Fruit fly (Drosophila melanogaster): Measurements from ENCODE around the gene Jon65Ai.

Jon65Ai gene

DNA sequence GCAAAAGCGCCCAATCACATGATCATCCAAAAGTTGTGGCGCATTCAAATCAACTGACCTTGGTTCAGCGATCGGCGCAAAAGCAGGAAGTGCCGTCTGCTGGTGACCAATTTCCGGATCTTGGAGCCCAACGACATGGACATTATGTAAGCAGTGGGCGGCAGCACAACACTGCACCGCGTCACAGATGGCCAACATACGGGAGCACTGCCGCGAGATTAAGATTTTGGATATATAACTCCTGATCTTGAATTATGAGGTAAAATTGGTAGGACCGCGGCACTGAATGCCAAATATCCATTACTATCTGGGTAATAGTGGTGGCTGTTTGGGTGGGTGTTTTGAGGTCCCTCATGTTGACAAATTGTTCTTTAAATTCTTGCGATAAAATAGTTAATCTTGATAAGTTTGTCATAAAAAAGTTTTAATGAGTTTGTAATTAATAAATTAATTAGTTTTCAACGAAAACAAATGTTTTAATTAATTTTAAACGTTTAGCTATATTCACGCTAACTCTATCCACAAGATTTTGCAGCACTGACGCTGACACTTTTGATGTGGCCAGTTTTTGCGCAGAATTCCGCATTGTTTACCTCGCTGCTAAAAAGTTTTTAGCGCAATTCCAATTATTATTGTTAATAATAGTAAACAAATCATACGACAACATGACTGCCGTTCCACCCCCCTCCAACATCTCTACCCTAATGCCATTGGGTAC is 20.9 kb upstream of the Jon65Ai start, which contains the start of the genes CG13295 and CG6610 (continued):
- TF ChIP-seq tll (GFP tag; optimal IDR thresholded peaks at IDR 0.05) (peak in 1 of 2 experiments; percentile 52), CG13296 (GFP tag; optimal IDR thresholded peaks at IDR 0.05) (peak; percentile 56), twi (tag; optimal IDR thresholded peaks at IDR 0.05) (peak; percentile 64), pita (GFP tag; optimal IDR thresholded peaks at IDR 0.05) (no peak), ase (GFP tag; IDR thresholded peaks at IDR 0.05) (no peak), gsb-n (tag; optimal IDR thresholded peaks at IDR 0.05) (peak; percentile 11), fd102C (GFP tag; optimal IDR thresholded peaks at IDR 0.05) (no peak), nom (GFP tag; optimal IDR thresholded peaks at IDR 0.05) (peak; percentile 2), ERR (GFP tag; optimal IDR thresholded peaks at IDR 0.05) (no peak), inv (GFP tag; IDR thresholded peaks at IDR 0.05; ENCODE audit: partially characterized antibody) (no peak), Scr (GFP tag; IDR thresholded peaks at IDR 0.05; ENCODE audit: partially characterized antibody) (no peak; the same call in 1 of the 2 replicates), prd (optimal IDR thresholded peaks at IDR 0.05) (no peak), prd (GFP tag; IDR thresholded peaks at IDR 0.05) (peak; percentile 75), Camta (GFP tag; optimal IDR thresholded peaks at IDR 0.05) (peak; percentile 30), pan (optimal IDR thresholded peaks at IDR 0.05) (no peak), pan (GFP tag; optimal IDR thresholded peaks at IDR 0.05 in 1 of 2, IDR thresholded peaks at IDR 0.05 in 1 of 2) (no peak), Ssrp (tag; optimal IDR thresholded peaks at IDR 0.05) (peak; percentile 38), Dip3 (GFP tag; optimal IDR thresholded peaks at IDR 0.05) (peak; percentile 45), CG7745 (tag; optimal IDR thresholded peaks at IDR 0.05) (no peak), CG13624 (GFP tag; optimal IDR thresholded peaks at IDR 0.05) (peak; percentile 35), CG4730 (GFP tag; IDR thresholded peaks at IDR 0.05) (0 out of 2 replicates have a peak, but pooled peaks have one; percentile 28), CG8478 (optimal IDR thresholded peaks at IDR 0.05) (no peak), btn (GFP tag; optimal IDR thresholded peaks at IDR 0.05) (no peak), CG16863 (GFP tag; optimal IDR thresholded peaks at IDR 0.05) (no peak), kni (GFP tag; optimal IDR thresholded peaks at IDR 0.05) (no peak), CG10267 (tag; optimal IDR thresholded peaks at IDR 0.05) (peak; percentile 61), Trl (optimal IDR thresholded peaks at IDR 0.05) (no peak), Trl (GFP tag; optimal IDR thresholded peaks at IDR 0.05) (peak; percentile 30), MBD-R2 (GFP tag; IDR thresholded peaks at IDR 0.05) (peak; percentile 68), CG12236 (GFP tag; optimal IDR thresholded peaks at IDR 0.05) (no peak), CG6254 (GFP tag; optimal IDR thresholded peaks at IDR 0.05) (no peak), CG14014 (GFP tag; IDR thresholded peaks at IDR 0.05) (0 out of 2 replicates have a peak, but pooled peaks have one; percentile 44), Bgb (GFP tag; IDR thresholded peaks at IDR 0.05; ENCODE audit: partially characterized antibody) (0 out of 2 replicates have a peak, but pooled peaks have one; percentile 31), CG31365 (tag; optimal IDR thresholded peaks at IDR 0.05) (no peak), CG6791 (GFP tag; IDR thresholded peaks at IDR 0.05; ENCODE audit: partially characterized antibody) (no peak), BtbVII (GFP tag; optimal IDR thresholded peaks at IDR 0.05) (peak; percentile 15), tup (GFP tag; optimal IDR thresholded peaks at IDR 0.05) (no peak), CG18011 (GFP tag; optimal IDR thresholded peaks at IDR 0.05) (peak; percentile 13), ato (GFP tag; IDR thresholded peaks at IDR 0.05; ENCODE audit: partially characterized antibody) (no peak), Xbp1 (GFP tag; optimal IDR thresholded peaks at IDR 0.05) (peak; percentile 65), lab (GFP tag; optimal IDR thresholded peaks at IDR 0.05) (peak; percentile 61), CG31441 (GFP tag; IDR thresholded peaks at IDR 0.05) (peak; percentile 60; the same call in 1 of the 2 replicates), CG18619 (GFP tag; optimal IDR thresholded peaks at IDR 0.05) (peak; percentile 44), CG7928 (GFP tag; optimal IDR thresholded peaks at IDR 0.05) (no peak), CG34376 (GFP tag; optimal IDR thresholded peaks at IDR 0.05) (peak; percentile 69), Mrtf (GFP tag; IDR thresholded peaks at IDR 0.05) (peak; percentile 55; the same call in 1 of the 3 replicates), gsb (GFP tag; IDR thresholded peaks at IDR 0.05) (no peak), Hr39 (optimal IDR thresholded peaks at IDR 0.05) (no peak), CG18599 (GFP tag; optimal IDR thresholded peaks at IDR 0.05) (peak; percentile 64)
